Worm (Caenorhabditis elegans) whole organism, midembryonic: Measurements from ENCODE around the gene rde-1.
"Not testable (repeated sequence)": the region's sequence is repeated elsewhere in the genome, so short reads cannot be mapped to it uniquely, and the experiment has no call there.

ENCODE experiments used
- T22C8.4 ChIP-seq: fragments of 200-800 bp; sonication (Bioruptor generic); IDR thresholded peaks from 2 replicates; pipeline ENCODE4 v1.3.6; 2022; ENCODE audit warnings: missing genetic modification characterization, missing compliant biosample characterization
- cog-1 ChIP-seq: sonication (generic microtip); optimal IDR thresholded peaks from 2 replicates; lab custom pipeline; 2016; ENCODE audit warnings: missing genetic modification characterization, missing compliant biosample characterization
- flt-1 ChIP-seq: fragments of 200-800 bp; sonication (Bioruptor generic); IDR thresholded peaks from 2 replicates; pipeline ENCODE4 v1.3.6; 2022; ENCODE audit warnings: missing genetic modification characterization, missing compliant biosample characterization
- klf-2 ChIP-seq: fragments of 200-800 bp; sonication (Bioruptor generic); conservative IDR thresholded peaks from 2 replicates; pipeline ENCODE4 v1.3.6; 2022; ENCODE audit warnings: missing genetic modification reagents, missing genetic modification characterization, missing compliant biosample characterization
- med-1 ChIP-seq: sonication (generic microtip); optimal IDR thresholded peaks from 2 replicates; lab custom pipeline; 2017; ENCODE audit warnings: missing genetic modification characterization, mild to moderate bottlenecking, missing compliant biosample characterization, antibody characterized with exemption, missing genetic modification reagents; ENCODE audit not compliant: insufficient read depth
- ref-1 ChIP-seq: fragments of 200-800 bp; sonication (Bioruptor generic); conservative IDR thresholded peaks from 2 replicates; pipeline ENCODE4 v1.3.6; 2022; ENCODE audit warnings: missing genetic modification reagents, missing genetic modification characterization, missing compliant biosample characterization
- tab-1 ChIP-seq: fragments of 200-800 bp; sonication (Bioruptor generic); IDR thresholded peaks from 2 replicates; pipeline ENCODE4 v1.3.6; 2022; ENCODE audit warnings: missing genetic modification characterization, missing compliant biosample characterization
- ztf-23 ChIP-seq: fragments of 200-800 bp; sonication (Bioruptor generic); IDR thresholded peaks from 2 replicates; pipeline ENCODE4 v1.3.6; 2022; ENCODE audit warnings: missing genetic modification reagents, missing genetic modification characterization, missing compliant biosample characterization
- ztf-29 ChIP-seq: fragments of 200-800 bp; sonication (Bioruptor generic); IDR thresholded peaks from 2 replicates; pipeline ENCODE4 v1.3.6; 2022; ENCODE audit warnings: missing genetic modification reagents, missing genetic modification characterization, missing compliant biosample characterization

The rde-1 gene

DNA sequence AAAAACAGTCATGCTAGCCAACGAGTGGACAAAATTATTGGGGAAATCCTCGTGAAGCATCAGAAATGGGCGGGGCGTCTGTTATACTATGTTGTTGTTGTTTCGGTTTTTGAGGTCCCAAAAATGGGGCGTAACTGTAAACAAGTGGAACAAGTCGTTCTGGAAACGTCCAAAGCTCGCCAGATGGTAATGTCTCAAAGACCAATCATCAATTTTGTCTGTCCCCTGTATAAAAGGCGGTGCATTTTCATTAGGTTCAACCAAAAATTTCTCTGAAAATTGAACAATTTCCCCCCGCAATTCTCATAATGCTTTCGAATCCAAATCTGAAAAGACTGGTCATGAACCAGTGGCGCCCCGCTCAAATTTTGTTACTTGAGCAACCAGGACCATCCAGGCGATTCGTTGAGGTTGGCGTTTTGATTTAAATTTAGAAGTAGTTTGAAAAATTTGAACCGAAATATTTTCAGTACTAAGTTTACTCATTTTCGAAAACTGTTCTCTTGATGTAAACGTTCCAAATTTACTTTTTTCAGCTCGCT, 27.7 kb upstream of the rde-1 start:
- TF ChIP-seq ref-1 (GFP tag; lab: Robert Waterston, UW) (no peak), tab-1 (GFP tag; lab: Robert Waterston, UW) (no peak), ztf-23 (no peak), med-1 (no peak), cog-1 (no peak), klf-2 (no peak), flt-1 (GFP tag; lab: Robert Waterston, UW) (no peak), ztf-29 (GFP tag; lab: Robert Waterston, UW) (no peak), T22C8.4 (GFP tag; lab: Robert Waterston, UW) (no peak)

DNA sequence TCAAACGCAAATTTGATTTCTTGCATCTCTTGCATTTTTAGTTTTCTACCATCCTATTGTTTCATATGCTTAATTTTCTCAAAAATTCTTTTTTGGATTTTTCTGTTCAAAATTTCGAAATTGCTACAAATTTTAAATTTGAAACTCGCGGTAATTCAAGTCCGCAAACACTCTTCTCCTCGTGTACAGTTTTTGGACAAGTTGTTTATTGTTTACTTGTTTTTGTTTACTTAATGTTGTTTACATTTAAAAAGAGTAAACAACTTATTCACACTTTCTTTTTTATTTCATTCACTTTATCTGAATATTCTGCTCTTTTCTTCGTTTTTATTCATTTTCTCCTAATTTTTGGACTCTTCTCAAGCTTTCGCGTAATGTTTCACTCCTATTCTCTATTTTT, 26.8 kb upstream of the rde-1 start:
- TF ChIP-seq flt-1 (GFP tag; lab: Robert Waterston, UW) (no peak), ztf-23 (no peak), T22C8.4 (GFP tag; lab: Robert Waterston, UW) (no peak), cog-1 (no peak), ztf-29 (GFP tag; lab: Robert Waterston, UW) (no peak), ref-1 (GFP tag; lab: Robert Waterston, UW) (no peak), tab-1 (GFP tag; lab: Robert Waterston, UW) (no peak), med-1 (no peak), klf-2 (no peak)

DNA sequence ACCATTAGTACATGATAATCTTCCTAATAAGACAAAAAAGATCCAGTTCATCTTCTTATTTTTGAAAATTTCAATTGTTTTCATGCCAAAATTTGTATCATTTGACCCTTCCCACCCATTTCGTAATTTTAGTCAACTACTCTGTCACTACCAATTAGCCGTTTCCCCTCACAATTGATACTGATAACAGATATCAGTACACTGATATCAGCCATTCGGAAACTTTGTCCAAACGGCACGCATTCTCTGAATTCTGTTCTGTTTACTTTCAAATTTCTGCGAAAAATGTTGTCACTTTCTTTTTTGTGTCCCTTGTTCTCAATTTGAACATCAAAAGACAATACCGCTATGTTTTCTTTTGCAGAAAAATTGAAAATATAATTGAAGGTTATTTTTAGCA, 21.2 kb upstream of the rde-1 start:
- TF ChIP-seq med-1 = no peak
- TF ChIP-seq cog-1 = no peak
- TF ChIP-seq ztf-29 (GFP tag; lab: Robert Waterston, UW) = no peak
- TF ChIP-seq tab-1 (GFP tag; lab: Robert Waterston, UW) = no peak
- no peak for TF ChIP-seq ref-1 (GFP tag; lab: Robert Waterston, UW)

DNA sequence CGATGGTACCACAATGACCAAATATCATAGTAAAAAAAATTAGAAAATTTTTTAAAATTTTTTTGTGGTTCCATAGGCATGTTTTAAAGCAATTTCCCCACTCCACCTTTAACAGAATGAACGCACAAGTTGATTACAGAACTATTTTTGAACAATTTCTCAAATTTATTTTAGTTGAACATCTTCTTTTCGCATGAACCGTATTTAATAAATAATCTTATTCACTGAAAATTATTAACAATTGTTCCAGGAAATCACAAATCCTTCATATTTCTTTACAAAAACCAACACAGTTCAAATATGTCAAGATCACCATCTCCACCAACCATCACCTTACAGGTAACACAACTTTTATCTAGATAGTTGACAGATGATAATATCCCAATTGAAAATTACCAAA, 20.2 kb upstream of the rde-1 start, which contains the start of gene lea-1:
Gene lea-1, plus strand, starts transcription at position 301 of the 400 bp plus-strand sequence.
- TF ChIP-seq flt-1 (GFP tag; lab: Robert Waterston, UW) = no peak
- no peak for TF ChIP-seq tab-1 (GFP tag; lab: Robert Waterston, UW)
- TF ChIP-seq ref-1 (GFP tag; lab: Robert Waterston, UW) = no peak
- no peak for TF ChIP-seq med-1
- no peak for TF ChIP-seq ztf-29 (GFP tag; lab: Robert Waterston, UW)
- no peak for TF ChIP-seq cog-1
- TF ChIP-seq klf-2 = no peak
- no peak for TF ChIP-seq ztf-23
- TF ChIP-seq T22C8.4 (GFP tag; lab: Robert Waterston, UW) = no peak

DNA sequence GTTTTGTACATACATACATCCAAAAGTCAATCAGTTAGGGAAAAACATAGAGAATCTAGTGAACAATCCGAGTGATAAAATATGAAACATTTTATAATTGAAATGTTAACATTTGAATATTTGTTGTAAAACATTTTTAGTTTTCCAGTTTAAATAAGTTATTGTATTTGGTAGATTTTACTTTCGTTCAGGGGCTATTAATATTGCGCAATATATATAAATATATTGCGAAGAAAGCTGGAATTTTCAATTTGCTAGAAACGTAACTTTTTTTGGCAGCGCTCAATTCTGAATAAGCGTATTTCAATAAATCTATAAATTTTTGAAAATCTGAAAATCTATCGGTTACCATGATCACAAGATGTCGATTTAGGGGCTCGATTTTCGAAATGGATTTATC, 16.0 kb upstream of the rde-1 start:
- TF ChIP-seq ref-1 (GFP tag; lab: Robert Waterston, UW) = no peak
- TF ChIP-seq med-1 = no peak
- no peak for TF ChIP-seq flt-1 (GFP tag; lab: Robert Waterston, UW)
- no peak for TF ChIP-seq ztf-23
- TF ChIP-seq cog-1 = no peak
- no peak for TF ChIP-seq tab-1 (GFP tag; lab: Robert Waterston, UW)

DNA sequence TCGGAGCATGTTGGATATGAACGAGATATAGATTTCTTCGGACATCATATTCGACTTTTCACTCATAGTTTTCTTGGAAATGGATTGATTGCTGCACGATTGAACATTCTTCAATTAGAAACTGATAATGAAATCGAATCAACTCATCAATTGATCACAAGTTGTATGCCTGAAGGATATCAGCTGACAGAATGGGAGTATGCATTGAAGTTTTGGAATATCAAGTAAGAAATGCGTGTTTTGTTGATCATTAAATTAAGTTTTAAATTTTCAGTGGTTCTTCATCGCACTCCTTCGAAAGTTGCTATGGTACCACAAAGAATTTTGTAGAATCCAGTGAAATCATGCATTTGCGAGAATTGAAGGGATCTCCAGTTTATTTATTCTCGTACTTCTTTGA, 14.9 kb upstream of the rde-1 start:
- TF ChIP-seq T22C8.4 (GFP tag; lab: Robert Waterston, UW) (no peak), ref-1 (GFP tag; lab: Robert Waterston, UW) (no peak), tab-1 (GFP tag; lab: Robert Waterston, UW) (no peak), flt-1 (GFP tag; lab: Robert Waterston, UW) (no peak), ztf-23 (no peak), cog-1 (no peak), ztf-29 (GFP tag; lab: Robert Waterston, UW) (no peak), med-1 (no peak), klf-2 (no peak)

ce11 chrV:10004048-10004761, 12.8 kb upstream of the rde-1 start, which contains the start of gene uda-1:
Gene uda-1 (plus strand): TSS chrV:10004755.
- not testable (repeated sequence) for TF ChIP-seq ref-1 (GFP tag; lab: Robert Waterston, UW); cog-1; ztf-23

- TF ChIP-seq flt-1 (GFP tag; lab: Robert Waterston, UW) (no peak), ztf-23 (0 out of 2 replicates have a peak, but pooled peaks have one; percentile 21)
Observed at ce11 chrV:10003315-10003969, 12.0 kb upstream of the rde-1 start.

DNA sequence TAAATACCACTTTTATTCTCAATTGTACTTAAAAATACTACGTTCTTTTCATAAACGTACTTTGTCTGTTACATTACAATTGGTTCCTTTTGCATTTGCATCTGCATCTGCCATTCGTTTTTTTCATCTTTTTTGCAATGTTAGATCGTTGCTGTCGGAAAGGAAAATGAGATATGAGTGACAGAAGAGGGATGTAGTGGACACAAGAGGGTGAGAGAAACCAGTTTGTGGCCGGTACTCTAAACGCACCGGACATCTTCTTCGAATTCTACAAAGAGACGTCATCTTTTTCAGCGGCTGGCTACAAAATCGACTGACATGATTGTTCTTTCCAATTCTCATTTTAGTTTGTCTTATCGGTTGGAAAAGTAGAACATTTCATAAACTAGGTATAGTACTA, 11.3 kb upstream of the rde-1 start:
- TF ChIP-seq tab-1 (GFP tag; lab: Robert Waterston, UW) (no peak), med-1 (no peak), ztf-23 (no peak), klf-2 (no peak), ztf-29 (GFP tag; lab: Robert Waterston, UW) (no peak), flt-1 (GFP tag; lab: Robert Waterston, UW) (no peak)

DNA sequence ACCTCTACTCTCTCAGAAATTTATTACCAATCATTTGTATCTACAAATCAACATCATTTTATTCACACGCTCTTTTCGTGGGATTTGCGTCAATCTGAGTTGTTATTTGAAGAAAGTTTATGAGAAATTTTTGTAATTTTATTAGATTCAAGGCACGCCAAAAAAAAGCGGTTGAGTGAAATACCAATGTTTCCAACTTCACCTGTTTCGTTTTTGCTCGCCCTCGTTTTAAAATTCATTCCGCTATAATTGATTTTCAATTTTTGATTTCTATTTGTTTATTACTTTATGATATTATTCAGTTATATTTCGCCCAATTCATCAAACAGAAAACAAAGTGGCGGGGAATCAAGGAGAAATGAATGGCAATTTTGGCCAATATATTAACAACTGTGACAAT, 9.3 kb upstream of the rde-1 start, which contains the start of gene K08H10.10:
Gene K08H10.10, plus strand, starts transcription at position 301 of the 400 bp plus-strand sequence.
- TF ChIP-seq ztf-23 (no peak), flt-1 (GFP tag; lab: Robert Waterston, UW) (no peak), med-1 (no peak), ref-1 (GFP tag; lab: Robert Waterston, UW) (no peak), klf-2 (no peak), T22C8.4 (GFP tag; lab: Robert Waterston, UW) (no peak), cog-1 (no peak), tab-1 (GFP tag; lab: Robert Waterston, UW) (no peak), ztf-29 (GFP tag; lab: Robert Waterston, UW) (no peak)
